In the genomic region with DNA sequence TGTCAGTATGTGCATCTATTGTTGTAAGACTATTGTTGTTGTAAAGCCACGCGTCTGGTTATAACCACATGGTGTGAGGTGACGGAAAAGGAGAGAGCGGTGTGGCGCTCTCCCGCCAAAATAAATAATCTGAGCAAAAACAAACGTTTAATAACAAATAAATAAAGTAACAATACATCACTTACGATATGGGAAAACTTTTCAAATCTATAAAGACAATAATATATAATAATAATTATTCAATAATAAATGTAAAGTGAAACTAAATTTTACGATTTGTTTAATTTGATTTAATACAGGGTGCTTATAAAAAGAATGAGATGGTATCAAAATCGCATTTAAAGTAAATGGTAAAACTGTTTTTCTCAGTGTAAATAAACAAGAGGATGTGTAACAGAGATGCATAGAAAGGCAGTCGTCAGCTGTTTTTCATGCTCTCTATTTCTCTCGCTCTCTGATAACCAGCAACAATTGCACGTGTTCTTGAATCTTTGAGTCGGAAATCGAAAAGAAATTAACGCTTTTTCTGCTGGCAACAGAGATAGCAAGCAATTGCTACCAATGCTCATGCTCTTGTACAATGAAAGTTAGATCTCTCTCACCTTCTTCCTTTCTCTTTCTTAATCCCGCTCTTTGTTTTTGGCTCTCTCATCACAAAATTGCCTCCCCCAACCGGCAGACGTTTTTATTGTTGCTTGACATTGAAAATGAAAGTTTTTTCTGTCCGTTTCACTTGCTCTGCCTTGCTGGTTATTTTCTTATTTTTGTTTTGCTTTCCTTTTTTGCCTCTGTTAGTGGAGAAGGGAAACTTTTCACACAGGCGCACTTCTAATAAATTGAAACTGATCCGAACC, we compare ENCODE assay signal across 5 fruit fly cellular contexts.
A peak's percentile ranks its signal among the peaks of the same experiment; 100 is the strongest.
TF ChIP-seq lines count a peak whose summit lies in the region.

No protein-coding gene starts in this region.

- TF ChIP-seq CTCF in whole organism, embryonic (GFP tag; optimal IDR thresholded peaks at IDR 0.05; lab: Kevin White, UChicago): peak; percentile 32

TF ChIP-seq in whole organism, adult, 20 proteins besides CTCF, POLR2A, EP300 and RAD21 (continues in another document):
- peak; percentile 73 for TF ChIP-seq CG11617 (GFP tag; optimal IDR thresholded peaks at IDR 0.05; lab: Kevin White, UChicago)
- TF ChIP-seq Clk (GFP tag; optimal IDR thresholded peaks at IDR 0.05; lab: Kevin White, UChicago): peak; percentile 50
- peak; percentile 91 for TF ChIP-seq CG7101 (tag; optimal IDR thresholded peaks at IDR 0.05; lab: Kevin White, UChicago)
- no peak for TF ChIP-seq CG1620 (GFP tag; optimal IDR thresholded peaks at IDR 0.05; lab: Kevin White, UChicago)
- peak; percentile 31 for TF ChIP-seq Crg-1 (GFP tag; optimal IDR thresholded peaks at IDR 0.05; lab: Kevin White, UChicago)
- TF ChIP-seq CG12768 (GFP tag; optimal IDR thresholded peaks at IDR 0.05; lab: Kevin White, UChicago): peak; percentile 80
- peak; percentile 56 for TF ChIP-seq kay (GFP tag; lab: Kevin White, UChicago; ENCODE audit: borderline replicate concordance)
- TF ChIP-seq CG14711 (tag; optimal IDR thresholded peaks at IDR 0.05; lab: Kevin White, UChicago): peak; percentile 76
- peak; percentile 57 for TF ChIP-seq Mnt (GFP tag; optimal IDR thresholded peaks at IDR 0.05; lab: Kevin White, UChicago)
- peak; percentile 76 for TF ChIP-seq tj (GFP tag; optimal IDR thresholded peaks at IDR 0.05; lab: Kevin White, UChicago)
- peak; percentile 6 for TF ChIP-seq ovo (GFP tag; optimal IDR thresholded peaks at IDR 0.05; lab: Kevin White, UChicago)
- TF ChIP-seq CG7045 (GFP tag; optimal IDR thresholded peaks at IDR 0.05; lab: Kevin White, UChicago): peak; percentile 59
- peak; percentile 92 for TF ChIP-seq CG33017 (tag; optimal IDR thresholded peaks at IDR 0.05; lab: Kevin White, UChicago)
- TF ChIP-seq CG5204 (GFP tag; optimal IDR thresholded peaks at IDR 0.05; lab: Kevin White, UChicago): no peak
- TF ChIP-seq cnc (optimal IDR thresholded peaks at IDR 0.05; lab: Kevin White, UChicago): no peak
- no peak for TF ChIP-seq toe (GFP tag; optimal IDR thresholded peaks at IDR 0.05; lab: Kevin White, UChicago)

TF ChIP-seq in whole organism, embryonic, 481 proteins besides CTCF, POLR2A, EP300 and RAD21 (continues in another document):
- TF ChIP-seq fd102C (GFP tag; optimal IDR thresholded peaks at IDR 0.05; lab: Kevin White, UChicago) (peak; percentile 47), CG17359 (tag; optimal IDR thresholded peaks at IDR 0.05; lab: Kevin White, UChicago) (peak; percentile 91), ewg (GFP tag; optimal IDR thresholded peaks at IDR 0.05; lab: Kevin White, UChicago) (peak; percentile 55), Dp (GFP tag; optimal IDR thresholded peaks at IDR 0.05; lab: Kevin White, UChicago) (no peak), ken (GFP tag; IDR thresholded peaks at IDR 0.05; lab: Robert Waterston, UW) (no peak; the same call in 2 of the 3 replicates), tup (GFP tag; optimal IDR thresholded peaks at IDR 0.05; lab: Kevin White, UChicago) (no peak), CG5180 (GFP tag; optimal IDR thresholded peaks at IDR 0.05; lab: Kevin White, UChicago) (peak; percentile 66), CG15011 (GFP tag; optimal IDR thresholded peaks at IDR 0.05; lab: Kevin White, UChicago) (peak; percentile 69), CG4617 (GFP tag; optimal IDR thresholded peaks at IDR 0.05; lab: Kevin White, UChicago; ENCODE audit: borderline replicate concordance) (no peak), CG14710 (tag; optimal IDR thresholded peaks at IDR 0.05; lab: Kevin White, UChicago) (peak; percentile 97), CG8281 (tag; optimal IDR thresholded peaks at IDR 0.05; lab: Kevin White, UChicago) (peak; percentile 34), cg (GFP tag; optimal IDR thresholded peaks at IDR 0.05; lab: Kevin White, UChicago) (no peak), gcm2 (GFP tag; optimal IDR thresholded peaks at IDR 0.05; lab: Kevin White, UChicago) (no peak), CG4282 (GFP tag; optimal IDR thresholded peaks at IDR 0.05; lab: Kevin White, UChicago) (no peak), CG6765 (GFP tag; optimal IDR thresholded peaks at IDR 0.05; lab: Kevin White, UChicago) (peak; percentile 88), CG7786 (GFP tag; optimal IDR thresholded peaks at IDR 0.05; lab: Kevin White, UChicago) (no peak)

TF ChIP-seq in whole organism, prepupa, 60 proteins besides CTCF, POLR2A, EP300 and RAD21 (continues in another document):
- TF ChIP-seq CG6163 (GFP tag; IDR thresholded peaks at IDR 0.05; lab: Robert Waterston, UW): no peak; the same call in 1 of the 3 replicates
- no peak for TF ChIP-seq Hr39 (GFP tag; optimal IDR thresholded peaks at IDR 0.05; lab: Kevin White, UChicago)
- peak; percentile 71 for TF ChIP-seq CG34406 (GFP tag; optimal IDR thresholded peaks at IDR 0.05; lab: Kevin White, UChicago)
- peak; percentile 35 for TF ChIP-seq dac (GFP tag; optimal IDR thresholded peaks at IDR 0.05; lab: Kevin White, UChicago)
- TF ChIP-seq Hr38 (GFP tag; optimal IDR thresholded peaks at IDR 0.05; lab: Kevin White, UChicago): no peak
- TF ChIP-seq pdm3 (GFP tag; optimal IDR thresholded peaks at IDR 0.05; lab: Kevin White, UChicago): peak; percentile 18
- TF ChIP-seq Met (GFP tag; optimal IDR thresholded peaks at IDR 0.05; lab: Kevin White, UChicago): peak; percentile 48
- peak; percentile 73 for TF ChIP-seq achi (GFP tag; optimal IDR thresholded peaks at IDR 0.05; lab: Kevin White, UChicago)
- TF ChIP-seq CG1621 (tag; optimal IDR thresholded peaks at IDR 0.05; lab: Kevin White, UChicago): peak; percentile 36
- no peak for TF ChIP-seq fd59A (GFP tag; optimal IDR thresholded peaks at IDR 0.05; lab: Kevin White, UChicago)
- TF ChIP-seq CG10669 (GFP tag; optimal IDR thresholded peaks at IDR 0.05; lab: Kevin White, UChicago): peak; percentile 79
- TF ChIP-seq CG31627 (GFP tag; optimal IDR thresholded peaks at IDR 0.05; lab: Kevin White, UChicago): no peak
- TF ChIP-seq Lpt (GFP tag; optimal IDR thresholded peaks at IDR 0.05; lab: Kevin White, UChicago): peak; percentile 90
- peak; percentile 3 for TF ChIP-seq Sox102F (GFP tag; optimal IDR thresholded peaks at IDR 0.05; lab: Kevin White, UChicago)
- TF ChIP-seq CG8632 (GFP tag; optimal IDR thresholded peaks at IDR 0.05; lab: Kevin White, UChicago): peak; percentile 76
- TF ChIP-seq CG11762 (GFP tag; optimal IDR thresholded peaks at IDR 0.05; lab: Kevin White, UChicago; ENCODE audit: insufficient read depth): peak; percentile 74
- TF ChIP-seq CG9139 (GFP tag; optimal IDR thresholded peaks at IDR 0.05; lab: Kevin White, UChicago): peak; percentile 56

TF ChIP-seq in whole organism, pupa, 21 proteins besides CTCF, POLR2A, EP300 and RAD21 (continues in another document):
- TF ChIP-seq rn (GFP tag; IDR thresholded peaks at IDR 0.05; lab: Robert Waterston, UW) (peak; percentile 75), CG32121 (GFP tag; IDR thresholded peaks at IDR 0.05; lab: Robert Waterston, UW) (peak; percentile 92), D1 (tag; optimal IDR thresholded peaks at IDR 0.05; lab: Kevin White, UChicago) (peak; percentile 87), CG17806 (tag; optimal IDR thresholded peaks at IDR 0.05; lab: Kevin White, UChicago) (peak; percentile 82), CG34367 (tag; optimal IDR thresholded peaks at IDR 0.05; lab: Kevin White, UChicago) (peak; percentile 58), EcR (GFP tag; optimal IDR thresholded peaks at IDR 0.05; lab: Kevin White, UChicago) (no peak), CG8159 (tag; optimal IDR thresholded peaks at IDR 0.05; lab: Kevin White, UChicago) (peak; percentile 95), CG13204 (GFP tag; optimal IDR thresholded peaks at IDR 0.05; lab: Kevin White, UChicago) (no peak), gl (tag; optimal IDR thresholded peaks at IDR 0.05; lab: Kevin White, UChicago) (peak; percentile 65), CG8301 (tag; optimal IDR thresholded peaks at IDR 0.05; lab: Kevin White, UChicago) (peak; percentile 85), CG12605 (GFP tag; IDR thresholded peaks at IDR 0.05; lab: Robert Waterston, UW) (peak; percentile 96), fd96Ca (GFP tag; IDR thresholded peaks at IDR 0.05; lab: Robert Waterston, UW) (no peak), CG9948 (tag; optimal IDR thresholded peaks at IDR 0.05; lab: Kevin White, UChicago) (peak; percentile 92), CG15710 (tag; optimal IDR thresholded peaks at IDR 0.05; lab: Kevin White, UChicago) (peak; percentile 74), CG4496 (GFP tag; IDR thresholded peaks at IDR 0.05; lab: Robert Waterston, UW) (peak; percentile 83), Pif1B (GFP tag; optimal IDR thresholded peaks at IDR 0.05; lab: Kevin White, UChicago) (peak; percentile 65), CG10348 (GFP tag; IDR thresholded peaks at IDR 0.05; lab: Robert Waterston, UW) (no peak), CG14655 (GFP tag; optimal IDR thresholded peaks at IDR 0.05; lab: Kevin White, UChicago) (peak; percentile 91)

TF ChIP-seq in whole organism, wandering third instar larva, 38 proteins besides CTCF, POLR2A, EP300 and RAD21 (continues in another document):
- TF ChIP-seq foxo (GFP tag; optimal IDR thresholded peaks at IDR 0.05; lab: Kevin White, UChicago) (peak in 1 of 2 experiments; percentile 78), tai (GFP tag; optimal IDR thresholded peaks at IDR 0.05; lab: Kevin White, UChicago) (no peak), sage (GFP tag; optimal IDR thresholded peaks at IDR 0.05; lab: Kevin White, UChicago) (no peak), CG9705 (GFP tag; optimal IDR thresholded peaks at IDR 0.05; lab: Kevin White, UChicago) (peak; percentile 34), Jra (GFP tag; optimal IDR thresholded peaks at IDR 0.05; lab: Kevin White, UChicago) (no peak), Mio (GFP tag; optimal IDR thresholded peaks at IDR 0.05; lab: Kevin White, UChicago) (no peak), fru (GFP tag; optimal IDR thresholded peaks at IDR 0.05; lab: Kevin White, UChicago) (peak; percentile 60), CrebA (GFP tag; optimal IDR thresholded peaks at IDR 0.05; lab: Kevin White, UChicago; ENCODE audit: borderline replicate concordance) (no peak), GATAd (GFP tag; optimal IDR thresholded peaks at IDR 0.05; lab: Kevin White, UChicago) (no peak), sv (GFP tag; optimal IDR thresholded peaks at IDR 0.05; lab: Kevin White, UChicago) (no peak), Vsx2 (GFP tag; optimal IDR thresholded peaks at IDR 0.05; lab: Kevin White, UChicago; ENCODE audit: partially characterized antibody) (no peak), jim (GFP tag; optimal IDR thresholded peaks at IDR 0.05; lab: Kevin White, UChicago) (no peak), woc (GFP tag; optimal IDR thresholded peaks at IDR 0.05; lab: Kevin White, UChicago) (no peak), rgr (GFP tag; optimal IDR thresholded peaks at IDR 0.05; lab: Kevin White, UChicago) (peak; percentile 54), OdsH (GFP tag; optimal IDR thresholded peaks at IDR 0.05; lab: Kevin White, UChicago) (peak; percentile 55), HLH106 (tag; optimal IDR thresholded peaks at IDR 0.05; lab: Kevin White, UChicago) (peak; percentile 84), N (GFP tag; optimal IDR thresholded peaks at IDR 0.05; lab: Kevin White, UChicago) (no peak), brk (GFP tag; optimal IDR thresholded peaks at IDR 0.05; lab: Kevin White, UChicago) (peak; percentile 59), dmrt93B (GFP tag; optimal IDR thresholded peaks at IDR 0.05; lab: Kevin White, UChicago) (peak; percentile 48), lola (GFP tag; optimal IDR thresholded peaks at IDR 0.05; lab: Kevin White, UChicago) (no peak)
